Worm (Caenorhabditis elegans) whole organism, L4 larva: Measurements from ENCODE around the gene nlp-20.

Experiments
- aly-2 ChIP-seq: sonication (generic microtip); optimal IDR thresholded peaks from 2 replicates; lab custom pipeline; 2018; ENCODE audit warnings: missing biosample characterization, missing genetic modification characterization
- madf-9 ChIP-seq: fragments of 200-800 bp; sonication (Bioruptor generic); conservative IDR thresholded peaks from 2 replicates; pipeline ENCODE4 v1.3.6; 2022; ENCODE audit warnings: missing genetic modification reagents, missing genetic modification characterization, missing compliant biosample characterization
- zag-1 ChIP-seq: fragments of 150-350 bp; optimal IDR thresholded peaks from 2 replicates; lab custom pipeline; 2014; ENCODE audit warnings: missing biosample characterization, missing genetic modification characterization

DNA sequence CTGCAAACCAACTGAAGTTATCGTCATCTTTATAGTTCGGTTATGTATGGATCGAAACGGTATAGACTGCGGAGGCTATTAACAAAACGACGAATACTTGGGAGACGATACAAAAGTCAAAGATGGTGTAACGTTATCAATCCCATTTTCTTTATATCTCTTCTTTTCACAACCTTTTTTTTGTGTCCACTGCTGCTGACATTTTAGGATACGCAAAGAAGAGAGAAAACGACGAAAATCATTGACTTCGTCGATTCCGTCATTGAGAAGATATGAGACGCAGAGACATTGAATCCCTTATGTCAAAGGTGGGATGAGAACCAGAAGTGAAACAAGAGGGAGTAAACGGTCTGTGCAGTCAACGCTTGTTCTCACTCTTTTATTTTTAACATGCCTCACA, 8.2 kb upstream of the nlp-20 start, which contains the start of gene cima-1:
- TF ChIP-seq zag-1 (tag; lab: Kevin White, UChicago) (no peak), madf-9 (GFP tag; lab: Robert Waterston, UW) (no peak), aly-2 (no peak)
